Worm (Caenorhabditis elegans) whole organism, L3 larva: ENCODE measurements around the gene str-85.

Source experiments
- elt-3 ChIP-seq, 3 experiments: fragments of 150-350 bp in 1 of 3; sonication (generic microtip) in 2 of 3; optimal IDR thresholded peaks; 2 replicates in 2 of 3; 4 replicates in 1 of 3; lab custom pipeline; 2014 to 2017; ENCODE audit warnings: missing biosample characterization in 3 of 3, missing genetic modification characterization in 3 of 3
- nhr-28 ChIP-seq: fragments of 150-350 bp; optimal IDR thresholded peaks from 2 replicates; lab custom pipeline; 2014; ENCODE audit warnings: missing biosample characterization, missing genetic modification characterization
- skn-1 ChIP-seq: fragments of 150-350 bp; optimal IDR thresholded peaks from 2 replicates; lab custom pipeline; 2014; ENCODE audit warnings: missing biosample characterization, missing genetic modification characterization
- unc-39 ChIP-seq: sonication (generic microtip); optimal IDR thresholded peaks from 4 replicates; lab custom pipeline; 2017; ENCODE audit warnings: missing biosample characterization, missing genetic modification characterization

- TF ChIP-seq skn-1 (no peak), elt-3 (tag; optimal IDR thresholded peaks at IDR 0.05; lab: Kevin White, UChicago) (no peak), unc-39 (tag; lab: Kevin White, UChicago) (no peak), nhr-28 (tag; lab: Kevin White, UChicago) (no peak)
Measured at ce11 chrV:8940419-8940818, 45.2 kb downstream of the str-85 start.
